Fruit fly (Drosophila melanogaster) whole organism, embryonic: ENCODE data around the gene CG31922.

Experiments
- ATbp ChIP-seq: fragments of 200-800 bp; sonication (Bioruptor generic); optimal IDR thresholded peaks from 2 replicates; lab custom pipeline; 2017; ENCODE audit warnings: missing biosample characterization, mild to moderate bottlenecking, missing genetic modification characterization, missing genetic modification reagents
- Abd-B ChIP-seq: fragments of 200-800 bp; sonication (Bioruptor generic); optimal IDR thresholded peaks from 2 replicates; lab custom pipeline; 2018; ENCODE audit warnings: missing biosample characterization, mild to moderate bottlenecking, missing genetic modification characterization, moderate library complexity
- Atf6 ChIP-seq: fragments of 200-800 bp; sonication (Bioruptor generic); IDR thresholded peaks from 2 replicates; pipeline ENCODE4 v1.3.6; 2022; ENCODE audit warnings: missing biosample characterization, missing genetic modification characterization
- CG1233 ChIP-seq: fragments of 200-800 bp; sonication (Bioruptor generic); optimal IDR thresholded peaks from 4 replicates; lab custom pipeline; 2018; ENCODE audit warnings: missing biosample characterization, mild to moderate bottlenecking, missing genetic modification characterization
- CG12744 ChIP-seq: fragments of 200-800 bp; sonication (Bioruptor generic); optimal IDR thresholded peaks from 2 replicates; lab custom pipeline; 2016; ENCODE audit warnings: missing biosample characterization, missing genetic modification characterization
- CG12942 ChIP-seq: fragments of 200-800 bp; sonication (Bioruptor generic); optimal IDR thresholded peaks from 3 replicates; lab custom pipeline; 2016; ENCODE audit warnings: missing biosample characterization, missing genetic modification characterization
- CG13775 ChIP-seq: fragments of 200-800 bp; sonication (Bioruptor generic); optimal IDR thresholded peaks from 3 replicates; lab custom pipeline; 2017; ENCODE audit warnings: missing biosample characterization, mild to moderate bottlenecking, missing genetic modification characterization
- CG15269 ChIP-seq: fragments of 200-800 bp; sonication (Bioruptor generic); optimal IDR thresholded peaks from 2 replicates; lab custom pipeline; 2018; ENCODE audit warnings: missing biosample characterization, mild to moderate bottlenecking, missing genetic modification characterization, moderate library complexity
- CG17328 ChIP-seq: fragments of 200-800 bp; sonication (Bioruptor generic); IDR thresholded peaks from 2 replicates; pipeline ENCODE4 v1.3.6; 2022; ENCODE audit warnings: missing biosample characterization, missing genetic modification characterization
- CG2202 ChIP-seq: fragments of 200-800 bp; sonication (Bioruptor generic); optimal IDR thresholded peaks from 2 replicates; lab custom pipeline; 2018; ENCODE audit warnings: missing biosample characterization, mild to moderate bottlenecking, missing genetic modification characterization
- CG2678 ChIP-seq: fragments of 200-800 bp; sonication (Bioruptor generic); optimal IDR thresholded peaks from 3 replicates; lab custom pipeline; 2019; ENCODE audit warnings: missing biosample characterization, mild to moderate bottlenecking, missing genetic modification characterization, moderate library complexity
- CG33557 ChIP-seq: fragments of 200-800 bp; sonication (Bioruptor generic); optimal IDR thresholded peaks from 2 replicates; lab custom pipeline; 2019; ENCODE audit warnings: missing biosample characterization, mild to moderate bottlenecking, missing genetic modification characterization, moderate library complexity
- CG4730 ChIP-seq: fragments of 200-800 bp; sonication (Bioruptor generic); IDR thresholded peaks from 2 replicates; pipeline ENCODE4 v1.3.6; 2022; ENCODE audit warnings: missing biosample characterization, missing genetic modification characterization
- CG6689 ChIP-seq: fragments of 200-800 bp; sonication (Bioruptor generic); IDR thresholded peaks from 2 replicates; pipeline ENCODE4 v1.3.6; 2022; ENCODE audit warnings: missing biosample characterization, missing genetic modification characterization
- CG7839 ChIP-seq: fragments of 200-800 bp; sonication (Bioruptor generic); optimal IDR thresholded peaks from 3 replicates; lab custom pipeline; 2018; ENCODE audit warnings: missing biosample characterization, mild to moderate bottlenecking, missing genetic modification characterization, moderate library complexity
- CG7928 ChIP-seq: fragments of 200-800 bp; sonication (Bioruptor generic); optimal IDR thresholded peaks from 2 replicates; lab custom pipeline; 2017; ENCODE audit warnings: missing biosample characterization, mild to moderate bottlenecking, missing genetic modification characterization
- CG8281 ChIP-seq: fragments of 200-800 bp; sonication (Bioruptor generic); optimal IDR thresholded peaks from 2 replicates; lab custom pipeline; 2018; ENCODE audit warnings: missing biosample characterization, mild to moderate bottlenecking, missing genetic modification characterization, moderate library complexity
- CG9932 ChIP-seq: fragments of 200-800 bp; sonication (Bioruptor generic); IDR thresholded peaks from 2 replicates; pipeline ENCODE4 v1.3.6; 2022; ENCODE audit warnings: missing biosample characterization, missing genetic modification characterization
- CoRest ChIP-seq: fragments of 200-800 bp; sonication (Bioruptor generic); optimal IDR thresholded peaks from 3 replicates; lab custom pipeline; 2018; ENCODE audit warnings: missing biosample characterization, mild to moderate bottlenecking, missing genetic modification characterization, moderate library complexity
- Dad ChIP-seq: fragments of 200-800 bp; sonication (Bioruptor generic); optimal IDR thresholded peaks from 3 replicates; lab custom pipeline; 2016; ENCODE audit warnings: missing biosample characterization, missing genetic modification characterization
- Deaf1 ChIP-seq: fragments of 200-800 bp; optimal IDR thresholded peaks from 3 replicates; lab custom pipeline; 2019; ENCODE audit warnings: missing biosample characterization, mild to moderate bottlenecking, missing genetic modification characterization, moderate library complexity
- Dek ChIP-seq: fragments of 200-800 bp; sonication (Bioruptor generic); optimal IDR thresholded peaks from 3 replicates; lab custom pipeline; 2019; ENCODE audit warnings: missing biosample characterization, mild to moderate bottlenecking, missing genetic modification characterization, moderate library complexity
- E2f1 ChIP-seq: fragments of 200-800 bp; sonication (Bioruptor generic); IDR thresholded peaks from 2 replicates; pipeline ENCODE4 v1.3.6; 2022; ENCODE audit warnings: missing biosample characterization, missing genetic modification characterization
- Fer2 ChIP-seq: fragments of 200-800 bp; sonication (Bioruptor generic); optimal IDR thresholded peaks from 2 replicates; lab custom pipeline; 2018; ENCODE audit warnings: missing biosample characterization, mild to moderate bottlenecking, missing genetic modification characterization, moderate library complexity
- Gug ChIP-seq: fragments of 200-800 bp; sonication (Bioruptor generic); IDR thresholded peaks from 4 replicates; pipeline ENCODE4 v1.3.6; 2022; ENCODE audit warnings: missing biosample characterization, missing genetic modification characterization
- Hr3 ChIP-seq: fragments of 200-800 bp; sonication (Bioruptor generic); optimal IDR thresholded peaks from 3 replicates; lab custom pipeline; 2016; ENCODE audit warnings: missing biosample characterization, missing genetic modification characterization
- Hsf ChIP-seq: fragments of 200-800 bp; sonication (Bioruptor generic); optimal IDR thresholded peaks from 3 replicates; lab custom pipeline; 2016; ENCODE audit warnings: missing biosample characterization, missing genetic modification characterization
- Jarid2 ChIP-seq: fragments of 200-800 bp; sonication (Bioruptor generic); optimal IDR thresholded peaks from 3 replicates; lab custom pipeline; 2017; ENCODE audit warnings: mild to moderate bottlenecking, missing biosample characterization, missing genetic modification reagents, missing genetic modification characterization
- Lim3 ChIP-seq: fragments of 200-800 bp; sonication (Bioruptor generic); IDR thresholded peaks from 2 replicates; pipeline ENCODE4 v1.3.6; 2022; ENCODE audit warnings: missing biosample characterization, missing genetic modification characterization
- Nf-YB ChIP-seq: fragments of 200-800 bp; sonication (Bioruptor generic); optimal IDR thresholded peaks from 3 replicates; lab custom pipeline; 2019; ENCODE audit warnings: missing biosample characterization, mild to moderate bottlenecking, missing genetic modification characterization, moderate library complexity
- ab ChIP-seq: fragments of 200-800 bp; sonication (Bioruptor generic); optimal IDR thresholded peaks from 2 replicates; lab custom pipeline; 2016; ENCODE audit warnings: missing biosample characterization, missing genetic modification characterization
- abd-A ChIP-seq: fragments of 200-800 bp; sonication (Bioruptor generic); optimal IDR thresholded peaks from 3 replicates; lab custom pipeline; 2019; ENCODE audit warnings: missing biosample characterization, mild to moderate bottlenecking, missing genetic modification characterization, moderate library complexity
- cad ChIP-seq: fragments of >200 bp; optimal IDR thresholded peaks from 2 replicates; lab custom pipeline; 2017; ENCODE audit warnings: missing biosample characterization, missing genetic modification characterization
- cato ChIP-seq: fragments of 200-800 bp; sonication (Bioruptor generic); optimal IDR thresholded peaks from 2 replicates; lab custom pipeline; 2016; ENCODE audit warnings: missing biosample characterization, missing genetic modification characterization, borderline replicate concordance
- chm ChIP-seq: fragments of 200-800 bp; sonication (Bioruptor generic); IDR thresholded peaks from 2 replicates; pipeline ENCODE4 v1.3.6; 2022; ENCODE audit warnings: missing biosample characterization, missing genetic modification characterization
- chn ChIP-seq: fragments of 200-800 bp; sonication (Bioruptor generic); optimal IDR thresholded peaks from 2 replicates; lab custom pipeline; 2016; ENCODE audit warnings: missing biosample characterization, missing genetic modification characterization
- ci ChIP-seq: fragments of 200-800 bp; sonication (Bioruptor generic); IDR thresholded peaks from 3 replicates; pipeline ENCODE4 v1.3.6; 2022; ENCODE audit warnings: missing biosample characterization, missing genetic modification characterization
- dysf ChIP-seq: fragments of 200-800 bp; sonication (Bioruptor generic); IDR thresholded peaks from 3 replicates; pipeline ENCODE4 v1.3.6; 2022; ENCODE audit warnings: missing biosample characterization, missing genetic modification characterization
- eve ChIP-seq, 2 experiments: fragments of >200 bp; optimal IDR thresholded peaks; 2 replicates each; lab custom pipeline; 2017; ENCODE audit warnings: missing biosample characterization in 2 of 2, missing genetic modification characterization in 2 of 2
- grn ChIP-seq: fragments of 200-800 bp; sonication (Bioruptor generic); optimal IDR thresholded peaks from 3 replicates; lab custom pipeline; 2017; ENCODE audit warnings: missing biosample characterization, missing genetic modification characterization
- gsb-n ChIP-seq: fragments of 200-800 bp; sonication (Bioruptor generic); optimal IDR thresholded peaks from 3 replicates; lab custom pipeline; 2018; ENCODE audit warnings: missing biosample characterization, mild to moderate bottlenecking, missing genetic modification characterization
- kay ChIP-seq: fragments of 200-800 bp; sonication (Bioruptor generic); optimal IDR thresholded peaks from 2 replicates; lab custom pipeline; 2016; ENCODE audit warnings: missing biosample characterization, missing genetic modification characterization
- otp ChIP-seq: fragments of 200-800 bp; sonication (Bioruptor generic); IDR thresholded peaks from 3 replicates; pipeline ENCODE4, ENCODE4 v1.3.6; 2022; ENCODE audit warnings: missing biosample characterization, missing genetic modification characterization
- prd ChIP-seq, 3 experiments: fragments of >200 bp in 2 of 3; fragments of 200-800 bp in 1 of 3; sonication (Bioruptor generic) in 1 of 3; optimal IDR thresholded peaks in 2 of 3; IDR thresholded peaks in 1 of 3; 2 replicates in 2 of 3; 3 replicates in 1 of 3; pipeline versions ENCODE4 v1.3.6 to Lab custom; 2017 to 2022; ENCODE audit warnings: missing biosample characterization in 1 of 3, missing genetic modification characterization in 1 of 3
- ranshi ChIP-seq: fragments of 200-800 bp; sonication (Bioruptor generic); IDR thresholded peaks from 2 replicates; pipeline ENCODE4 v1.3.6; 2022; ENCODE audit warnings: missing biosample characterization, missing genetic modification characterization
- row ChIP-seq: fragments of 200-800 bp; sonication (Bioruptor generic); IDR thresholded peaks from 3 replicates; pipeline ENCODE4 v1.3.6; 2022; ENCODE audit warnings: missing biosample characterization, missing genetic modification characterization
- schlank ChIP-seq: fragments of 200-800 bp; sonication (Bioruptor generic); optimal IDR thresholded peaks from 2 replicates; lab custom pipeline; 2018; ENCODE audit warnings: missing biosample characterization, mild to moderate bottlenecking, missing genetic modification characterization
- scrt ChIP-seq: fragments of 200-800 bp; sonication (Bioruptor generic); optimal IDR thresholded peaks from 2 replicates; lab custom pipeline; 2018; ENCODE audit warnings: missing biosample characterization, mild to moderate bottlenecking, missing genetic modification characterization, moderate library complexity
- seq ChIP-seq: fragments of 200-800 bp; sonication (Bioruptor generic); IDR thresholded peaks from 2 replicates; pipeline ENCODE4 v1.3.6; 2022; ENCODE audit warnings: missing biosample characterization, missing genetic modification characterization
- sug ChIP-seq: fragments of 200-800 bp; optimal IDR thresholded peaks from 2 replicates; lab custom pipeline; 2019; ENCODE audit warnings: missing biosample characterization, mild to moderate bottlenecking, missing genetic modification characterization, moderate library complexity

Gene CG31922

dm6 chr2L:1217892-1218473 is 48.0 kb downstream of the CG31922 start (continued):
- TF ChIP-seq schlank (tag; lab: Kevin White, UChicago) (no peak), Dek (peak; percentile 5), E2f1 (GFP tag; lab: Robert Waterston, UW) (peak; percentile 6; the same call in 1 of the 2 replicates), ci (peak; percentile 82), Atf6 (GFP tag; lab: Robert Waterston, UW) (peak; percentile 60; the same call in 1 of the 2 replicates), Gug (GFP tag; lab: Robert Waterston, UW) (0 out of 4 replicates have a peak, but pooled peaks have one; percentile 1), CG13775 (GFP tag; lab: Kevin White, UChicago) (no peak), CG8281 (tag; lab: Kevin White, UChicago) (no peak), cato (GFP tag; lab: Kevin White, UChicago) (peak; percentile 29), CG7839 (tag; lab: Kevin White, UChicago) (peak; percentile 40), cad (GFP tag; lab: Kevin White, UChicago) (no peak), grn (GFP tag; lab: Kevin White, UChicago) (no peak), CG12744 (GFP tag; lab: Kevin White, UChicago) (no peak), ab (GFP tag; lab: Kevin White, UChicago) (no peak), CG7928 (GFP tag; lab: Kevin White, UChicago) (no peak), chn (GFP tag; lab: Kevin White, UChicago) (peak; percentile 12), Nf-YB (GFP tag; lab: Kevin White, UChicago) (no peak), sug (tag; lab: Kevin White, UChicago) (peak; percentile 59), CG6689 (GFP tag; lab: Robert Waterston, UW) (no peak), dysf (GFP tag; lab: Robert Waterston, UW) (peak; percentile 9; the same call in 1 of the 3 replicates), Dad (GFP tag; lab: Kevin White, UChicago) (no peak), scrt (GFP tag; lab: Kevin White, UChicago) (no peak), otp (GFP tag; lab: Robert Waterston, UW) (0 out of 3 replicates have a peak, but pooled peaks have one; percentile 30), seq (GFP tag; lab: Robert Waterston, UW) (peak; percentile 27; the same call in 1 of the 2 replicates), CG33557 (GFP tag; lab: Kevin White, UChicago) (no peak), gsb-n (tag; lab: Kevin White, UChicago) (no peak), kay (GFP tag; lab: Kevin White, UChicago) (no peak), CG17328 (GFP tag; lab: Robert Waterston, UW) (no peak), ATbp (GFP tag; lab: Kevin White, UChicago) (peak; percentile 61), row (GFP tag; lab: Robert Waterston, UW) (peak; percentile 82), Deaf1 (no peak), CG15269 (peak; percentile 48), CoRest (tag; lab: Kevin White, UChicago) (peak; percentile 27), eve (GFP tag; optimal IDR thresholded peaks at IDR 0.05; lab: Kevin White, UChicago) (peak in 1 of 2 experiments; percentile 44), Hr3 (peak; percentile 3), ranshi (GFP tag; lab: Robert Waterston, UW) (0 out of 2 replicates have a peak, but pooled peaks have one; percentile 24), Hsf (GFP tag; lab: Kevin White, UChicago) (peak; percentile 33), chm (GFP tag; lab: Robert Waterston, UW) (no peak), CG1233 (no peak), CG9932 (GFP tag; lab: Robert Waterston, UW) (peak; percentile 24), CG4730 (GFP tag; lab: Robert Waterston, UW) (peak; percentile 21; the same call in 1 of the 2 replicates), CG2202 (tag; lab: Kevin White, UChicago) (no peak), Abd-B (GFP tag; lab: Kevin White, UChicago) (no peak), CG12942 (GFP tag; lab: Kevin White, UChicago) (no peak), Jarid2 (GFP tag; lab: Kevin White, UChicago) (no peak), Lim3 (GFP tag; lab: Robert Waterston, UW) (no peak), prd (optimal IDR thresholded peaks at IDR 0.05; lab: Kevin White, UChicago) (no peak), prd (GFP tag; IDR thresholded peaks at IDR 0.05; lab: Robert Waterston, UW) (no peak), CG2678 (tag; lab: Kevin White, UChicago) (no peak), abd-A (tag; lab: Kevin White, UChicago) (no peak), Fer2 (tag; lab: Kevin White, UChicago) (no peak)
